Worm (Caenorhabditis elegans): ENCODE results near the gene Y111B2A.12.

The Y111B2A.12 gene

ce11 chrIII:12615859-12616439, 6.9 kb downstream of the Y111B2A.12 start:
- TF ChIP-seq jun-1 (tag; optimal IDR thresholded peaks at IDR 0.05) = no peak
- TF ChIP-seq F26F4.8 (GFP tag; conservative IDR thresholded peaks at IDR 0.05) = no peak
- TF ChIP-seq dmd-6 (GFP tag; IDR thresholded peaks at IDR 0.05) = no peak
- TF ChIP-seq fkh-10 (GFP tag; optimal IDR thresholded peaks at IDR 0.05) = peak; percentile 1
- no peak for TF ChIP-seq ces-1 (GFP tag; optimal IDR thresholded peaks at IDR 0.05)
- no peak for TF ChIP-seq pqm-1 (tag; optimal IDR thresholded peaks at IDR 0.05)
- TF ChIP-seq cey-2 (tag; optimal IDR thresholded peaks at IDR 0.05; ENCODE audit: borderline replicate concordance, insufficient read depth) = no peak
- peak; percentile 58; the same call in 1 of the 2 replicates for TF ChIP-seq set-16 (GFP tag; IDR thresholded peaks at IDR 0.05)
- no peak for TF ChIP-seq ZK546.5 (tag; optimal IDR thresholded peaks at IDR 0.05)
- no peak for TF ChIP-seq daf-12 (tag; optimal IDR thresholded peaks at IDR 0.05)
- TF ChIP-seq pha-4 (GFP tag; IDR thresholded peaks at IDR 0.05) = 0 out of 2 replicates have a peak, but pooled peaks have one; percentile 18
- TF ChIP-seq pha-4 (tag; optimal IDR thresholded peaks at IDR 0.05) = no peak
- TF ChIP-seq vab-7 (GFP tag; IDR thresholded peaks at IDR 0.05) = no peak
- TF ChIP-seq nhr-42 (GFP tag; IDR thresholded peaks at IDR 0.05) = no peak
- TF ChIP-seq snpc-1.2 (GFP tag; IDR thresholded peaks at IDR 0.05) = no peak
- TF ChIP-seq lir-3 (tag; optimal IDR thresholded peaks at IDR 0.05) = no peak
- no peak for TF ChIP-seq madf-9 (GFP tag; conservative IDR thresholded peaks at IDR 0.05)
- TF ChIP-seq unc-62 (GFP tag; optimal IDR thresholded peaks at IDR 0.05 in 1 of 2) = peak in 1 of 2 experiments; percentile 93
- no peak for TF ChIP-seq unc-62 (tag; optimal IDR thresholded peaks at IDR 0.05)
- TF ChIP-seq tag-97 (GFP tag; IDR thresholded peaks at IDR 0.05) = no peak
- TF ChIP-seq aly-2 (tag; optimal IDR thresholded peaks at IDR 0.05) = no peak
- TF ChIP-seq Y48G9A.11 (GFP tag; IDR thresholded peaks at IDR 0.05) = no peak
- no peak for TF ChIP-seq nhr-41 (GFP tag; IDR thresholded peaks at IDR 0.05)
- no peak for TF ChIP-seq unc-130 (GFP tag; optimal IDR thresholded peaks at IDR 0.05)
- no peak for TF ChIP-seq dmd-8 (GFP tag; IDR thresholded peaks at IDR 0.05)
- no peak for TF ChIP-seq nhr-28 (tag; optimal IDR thresholded peaks at IDR 0.05)
- TF ChIP-seq arid-1 (GFP tag; conservative IDR thresholded peaks at IDR 0.05) = no peak
- TF ChIP-seq lin-15B (tag; optimal IDR thresholded peaks at IDR 0.05) = no peak
- TF ChIP-seq nhr-11 (tag; optimal IDR thresholded peaks at IDR 0.05) = peak; percentile 36
- peak; percentile 96 for TF ChIP-seq aha-1 (tag)
- no peak for TF ChIP-seq daf-16 (GFP tag; optimal IDR thresholded peaks at IDR 0.05)
- TF ChIP-seq daf-16 (tag; optimal IDR thresholded peaks at IDR 0.05) = no peak
- TF ChIP-seq ztf-7 (tag; optimal IDR thresholded peaks at IDR 0.05) = no peak
- TF ChIP-seq ZK337.2 (GFP tag; IDR thresholded peaks at IDR 0.05) = no peak

- TF ChIP-seq ceh-20 (GFP tag; IDR thresholded peaks at IDR 0.05) (no peak), hmg-1.1 (GFP tag; IDR thresholded peaks at IDR 0.05) (peak; percentile 57), mes-2 (tag; optimal IDR thresholded peaks at IDR 0.05; ENCODE audit: poor library complexity, severe bottlenecking) (peak; percentile 57), jun-1 (tag; optimal IDR thresholded peaks at IDR 0.05) (no peak), lir-3 (tag; optimal IDR thresholded peaks at IDR 0.05) (no peak), ZK546.5 (tag; optimal IDR thresholded peaks at IDR 0.05) (no peak), T20F7.1 (GFP tag; optimal IDR thresholded peaks at IDR 0.05) (peak; percentile 46), duxl-1 (tag; optimal IDR thresholded peaks at IDR 0.05; ENCODE audit: poor library complexity) (peak; percentile 6), ZK337.2 (GFP tag; IDR thresholded peaks at IDR 0.05) (no peak), hif-1 (tag; optimal IDR thresholded peaks at IDR 0.05) (peak in 1 of 2 experiments; percentile 38), dmd-9 (GFP tag; IDR thresholded peaks at IDR 0.05) (no peak), zag-1 (tag; optimal IDR thresholded peaks at IDR 0.05) (no peak), tra-1 (GFP tag; IDR thresholded peaks at IDR 0.05) (peak; percentile 54; the same call in 1 of the 2 replicates), spr-1 (tag; optimal IDR thresholded peaks at IDR 0.05) (peak; percentile 20), gei-8 (GFP tag; optimal IDR thresholded peaks at IDR 0.05) (no peak), lsy-2 (tag; optimal IDR thresholded peaks at IDR 0.05) (peak in 1 of 2 experiments; percentile 63), R02D3.7 (tag; optimal IDR thresholded peaks at IDR 0.05) (no peak), pqm-1 (tag; optimal IDR thresholded peaks at IDR 0.05) (peak; percentile 65), nhr-41 (GFP tag; IDR thresholded peaks at IDR 0.05) (no peak), ceh-32 (tag; optimal IDR thresholded peaks at IDR 0.05; ENCODE audit: poor library complexity) (no peak), nhr-102 (tag; optimal IDR thresholded peaks at IDR 0.05) (peak; percentile 28), zfp-3 (GFP tag; conservative IDR thresholded peaks at IDR 0.05) (0 out of 2 replicates have a peak, but pooled peaks have one; percentile 27), dve-1 (tag; optimal IDR thresholded peaks at IDR 0.05; ENCODE audit: insufficient read depth) (peak; percentile 97)
Measured at ce11 chrIII:12616990-12617393, 7.9 kb downstream of the Y111B2A.12 start.

All from whole organism, L4 larva.